Fruit fly (Drosophila melanogaster): ENCODE data around the gene CG7368.

DNA sequence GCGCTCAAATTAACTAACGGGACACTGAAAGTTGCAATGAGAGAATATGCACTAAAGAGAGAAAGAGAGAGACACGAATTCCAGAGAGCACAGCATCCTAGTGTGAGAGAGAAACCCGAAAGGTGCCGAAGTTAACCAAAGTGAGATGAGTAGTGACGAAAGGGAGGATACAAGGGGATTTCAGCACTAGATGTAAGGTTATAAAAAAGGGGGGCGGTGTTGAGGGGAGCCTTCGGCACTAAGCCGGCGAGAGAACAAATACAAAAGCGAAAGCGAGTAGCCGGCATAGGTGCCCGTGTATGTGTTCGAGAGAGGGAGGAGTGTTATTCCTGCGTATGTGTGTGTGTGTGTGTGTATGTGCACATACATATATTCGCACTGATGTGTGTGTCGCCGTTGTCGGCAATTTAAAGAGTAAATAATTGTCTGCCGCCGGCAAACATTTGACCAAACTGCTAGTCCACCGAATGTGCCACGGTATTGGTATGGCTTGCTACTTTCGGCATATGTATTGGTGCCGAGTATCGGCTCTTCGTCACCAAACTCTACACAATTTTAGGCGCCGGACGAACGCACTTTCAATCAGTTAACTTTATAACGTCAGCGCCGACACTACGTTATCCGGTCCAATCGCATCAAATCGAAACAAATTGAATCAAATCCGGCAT is at the start of gene CG7368:
- no peak for TF ChIP-seq bab1 (GFP tag; optimal IDR thresholded peaks at IDR 0.05)
- no peak for TF ChIP-seq cic (GFP tag; optimal IDR thresholded peaks at IDR 0.05)
- TF ChIP-seq Mnt (GFP tag; optimal IDR thresholded peaks at IDR 0.05): no peak
- no peak for TF ChIP-seq toe (GFP tag; optimal IDR thresholded peaks at IDR 0.05)
